Fruit fly (Drosophila melanogaster) whole organism, wandering third instar larva: ENCODE measurements around the gene CG6204.
A peak's percentile ranks its signal among the peaks of the same experiment; 100 is the strongest.

ENCODE experiments used
- Abd-B ChIP-seq: fragments of >200 bp; optimal IDR thresholded peaks from 2 replicates; lab custom pipeline; 2017; ENCODE audit warnings: missing biosample characterization, missing genetic modification characterization
- CG32264 ChIP-seq: fragments of 200-800 bp; sonication (Bioruptor generic); optimal IDR thresholded peaks from 2 replicates; lab custom pipeline; 2016; ENCODE audit warnings: missing biosample characterization, missing genetic modification characterization
- CG9705 ChIP-seq: fragments of 200-800 bp; sonication (Bioruptor generic); optimal IDR thresholded peaks from 2 replicates; lab custom pipeline; 2018; ENCODE audit warnings: missing biosample characterization, mild to moderate bottlenecking, missing genetic modification characterization
- CrebA ChIP-seq: fragments of 200-800 bp; sonication (Bioruptor generic); optimal IDR thresholded peaks from 2 replicates; lab custom pipeline; 2016; ENCODE audit warnings: missing biosample characterization, mild to moderate bottlenecking, missing genetic modification characterization, borderline replicate concordance
- Dfd ChIP-seq: fragments of >200 bp; optimal IDR thresholded peaks from 2 replicates; lab custom pipeline; 2017; ENCODE audit warnings: missing biosample characterization, missing genetic modification characterization
- Dif ChIP-seq: fragments of 200-275, 200-300 bp; sonication (Bioruptor generic); optimal IDR thresholded peaks from 2 replicates; lab custom pipeline; 2018; ENCODE audit warnings: missing biosample characterization, missing genetic modification characterization; ENCODE audit not compliant: partially characterized antibody
- GATAd ChIP-seq: sonication (Bioruptor generic); optimal IDR thresholded peaks from 2 replicates; lab custom pipeline; 2016; ENCODE audit warnings: missing biosample characterization, missing genetic modification characterization
- HLH106 ChIP-seq: fragments of 200-800 bp; optimal IDR thresholded peaks from 3 replicates; lab custom pipeline; 2019; ENCODE audit warnings: missing biosample characterization, mild to moderate bottlenecking, missing genetic modification characterization, moderate library complexity
- Hnf4 ChIP-seq: fragments of 200-800 bp; sonication (Bioruptor generic); optimal IDR thresholded peaks from 2 replicates; lab custom pipeline; 2016; ENCODE audit warnings: missing biosample characterization, mild to moderate bottlenecking, missing genetic modification characterization
- Hr78 ChIP-seq: fragments of >200 bp; optimal IDR thresholded peaks from 2 replicates; lab custom pipeline; 2017; ENCODE audit warnings: missing biosample characterization, missing genetic modification characterization
- Hr83 ChIP-seq: fragments of 200-300 bp; sonication (Bioruptor generic); optimal IDR thresholded peaks from 2 replicates; lab custom pipeline; 2016; ENCODE audit warnings: missing biosample characterization, mild to moderate bottlenecking, missing genetic modification characterization, moderate library complexity; ENCODE audit not compliant: poor library complexity, severe bottlenecking
- Jra ChIP-seq: sonication (Bioruptor generic); optimal IDR thresholded peaks from 2 replicates; lab custom pipeline; 2016; ENCODE audit warnings: missing biosample characterization, missing genetic modification characterization
- Mio ChIP-seq: sonication (Bioruptor generic); optimal IDR thresholded peaks from 2 replicates; lab custom pipeline; 2016; ENCODE audit warnings: missing biosample characterization, missing genetic modification characterization
- Myc ChIP-seq: fragments of >200 bp; optimal IDR thresholded peaks from 2 replicates; lab custom pipeline; 2017
- N ChIP-seq: fragments of >200 bp; optimal IDR thresholded peaks from 2 replicates; lab custom pipeline; 2018; ENCODE audit warnings: missing biosample characterization, missing external identifiers, missing genetic modification characterization
- OdsH ChIP-seq: fragments of 200-800 bp; sonication (Bioruptor generic); optimal IDR thresholded peaks from 2 replicates; lab custom pipeline; 2016; ENCODE audit warnings: missing biosample characterization, mild to moderate bottlenecking, missing genetic modification characterization
- Rel ChIP-seq, 2 experiments: fragments of 200-800 bp; sonication (Bioruptor generic) in 1 of 2; optimal IDR thresholded peaks; 2 replicates in 1 of 2; 3 replicates in 1 of 2; lab custom pipeline; 2016 to 2019; ENCODE audit warnings: mild to moderate bottlenecking in 2 of 2, missing biosample characterization in 2 of 2, missing genetic modification characterization in 2 of 2, moderate library complexity in 1 of 2
- Sp1 ChIP-seq: fragments of 200-800 bp; sonication (Bioruptor generic); optimal IDR thresholded peaks from 3 replicates; lab custom pipeline; 2019; ENCODE audit warnings: missing biosample characterization, mild to moderate bottlenecking, missing genetic modification characterization, moderate library complexity
- Vsx2 ChIP-seq: fragments of 200-300, 225-300 bp; sonication (Bioruptor generic); optimal IDR thresholded peaks from 2 replicates; lab custom pipeline; 2018; ENCODE audit warnings: missing biosample characterization, missing genetic modification characterization; ENCODE audit not compliant: partially characterized antibody
- br ChIP-seq: fragments of 200-800 bp; sonication (Bioruptor generic); optimal IDR thresholded peaks from 2 replicates; lab custom pipeline; 2016; ENCODE audit warnings: missing biosample characterization, missing genetic modification characterization
- brk ChIP-seq: fragments of 200-800 bp; sonication (Bioruptor generic); optimal IDR thresholded peaks from 2 replicates; lab custom pipeline; 2016; ENCODE audit warnings: missing biosample characterization, mild to moderate bottlenecking, missing genetic modification characterization
- dl ChIP-seq, 2 experiments: fragments of 175-275, 200-275 bp in 1 of 2; fragments of 200-275 bp in 1 of 2; sonication (Bioruptor generic); optimal IDR thresholded peaks; lab custom pipeline; 2018; ENCODE audit warnings: mild to moderate bottlenecking in 2 of 2, missing biosample characterization in 2 of 2, missing genetic modification characterization in 2 of 2, moderate library complexity in 2 of 2; ENCODE audit not compliant: partially characterized antibody in 2 of 2, insufficient read depth in 1 of 2
- dmrt93B ChIP-seq: fragments of 200-800 bp; sonication (Bioruptor generic); optimal IDR thresholded peaks from 2 replicates; lab custom pipeline; 2018; ENCODE audit warnings: missing biosample characterization, mild to moderate bottlenecking, missing genetic modification characterization
- dsf ChIP-seq: sonication (Bioruptor generic); optimal IDR thresholded peaks from 2 replicates; lab custom pipeline; 2016; ENCODE audit warnings: missing biosample characterization, missing genetic modification characterization, borderline replicate concordance
- ey ChIP-seq: fragments of 200-800 bp; sonication (Bioruptor generic); optimal IDR thresholded peaks from 2 replicates; lab custom pipeline; 2016; ENCODE audit warnings: missing biosample characterization, missing genetic modification characterization
- foxo ChIP-seq, 2 experiments: fragments of 200-800 bp; sonication (Bioruptor generic); optimal IDR thresholded peaks; 2 replicates in 1 of 2; 3 replicates in 1 of 2; lab custom pipeline; 2016 to 2017; ENCODE audit warnings: missing biosample characterization in 2 of 2, missing genetic modification characterization in 2 of 2
- fru ChIP-seq: fragments of 200-800 bp; sonication (Bioruptor generic); optimal IDR thresholded peaks from 3 replicates; lab custom pipeline; 2016; ENCODE audit warnings: missing biosample characterization, mild to moderate bottlenecking, missing genetic modification characterization
- h ChIP-seq: fragments of 200-800 bp; sonication (Bioruptor generic); optimal IDR thresholded peaks from 3 replicates; lab custom pipeline; 2016; ENCODE audit warnings: missing biosample characterization, mild to moderate bottlenecking, missing genetic modification characterization
- jim ChIP-seq: fragments of 175-275, 200-325 bp; sonication (Bioruptor generic); optimal IDR thresholded peaks from 2 replicates; lab custom pipeline; 2016; ENCODE audit warnings: missing biosample characterization, mild to moderate bottlenecking, missing genetic modification characterization
- lola ChIP-seq: fragments of >200 bp; optimal IDR thresholded peaks from 2 replicates; lab custom pipeline; 2017; ENCODE audit warnings: missing biosample characterization, missing genetic modification characterization
- pan ChIP-seq: fragments of >200 bp; optimal IDR thresholded peaks from 2 replicates; lab custom pipeline; 2017
- psq ChIP-seq: fragments of 200-800 bp; sonication (Bioruptor generic); optimal IDR thresholded peaks from 3 replicates; lab custom pipeline; 2017; ENCODE audit warnings: missing biosample characterization, mild to moderate bottlenecking, missing genetic modification characterization, moderate library complexity
- rgr ChIP-seq: fragments of 200-800 bp; sonication (Bioruptor generic); optimal IDR thresholded peaks from 3 replicates; lab custom pipeline; 2016; ENCODE audit warnings: missing biosample characterization, mild to moderate bottlenecking, missing genetic modification characterization
- sage ChIP-seq: fragments of 200-800 bp; sonication (Bioruptor generic); optimal IDR thresholded peaks from 2 replicates; lab custom pipeline; 2016; ENCODE audit warnings: missing biosample characterization, mild to moderate bottlenecking, missing genetic modification characterization
- sv ChIP-seq: fragments of 200-800 bp; sonication (Bioruptor generic); optimal IDR thresholded peaks from 3 replicates; lab custom pipeline; 2016; ENCODE audit warnings: missing biosample characterization, missing genetic modification characterization
- tai ChIP-seq: sonication (Bioruptor generic); optimal IDR thresholded peaks from 2 replicates; lab custom pipeline; 2016; ENCODE audit warnings: missing biosample characterization, missing genetic modification characterization
- usp ChIP-seq: fragments of >200 bp; optimal IDR thresholded peaks from 2 replicates; lab custom pipeline; 2017; ENCODE audit warnings: missing biosample characterization, missing genetic modification characterization
- woc ChIP-seq: sonication (Bioruptor generic); optimal IDR thresholded peaks from 2 replicates; lab custom pipeline; 2016; ENCODE audit warnings: missing biosample characterization, mild to moderate bottlenecking, missing genetic modification characterization

Gene CG6204

DNA sequence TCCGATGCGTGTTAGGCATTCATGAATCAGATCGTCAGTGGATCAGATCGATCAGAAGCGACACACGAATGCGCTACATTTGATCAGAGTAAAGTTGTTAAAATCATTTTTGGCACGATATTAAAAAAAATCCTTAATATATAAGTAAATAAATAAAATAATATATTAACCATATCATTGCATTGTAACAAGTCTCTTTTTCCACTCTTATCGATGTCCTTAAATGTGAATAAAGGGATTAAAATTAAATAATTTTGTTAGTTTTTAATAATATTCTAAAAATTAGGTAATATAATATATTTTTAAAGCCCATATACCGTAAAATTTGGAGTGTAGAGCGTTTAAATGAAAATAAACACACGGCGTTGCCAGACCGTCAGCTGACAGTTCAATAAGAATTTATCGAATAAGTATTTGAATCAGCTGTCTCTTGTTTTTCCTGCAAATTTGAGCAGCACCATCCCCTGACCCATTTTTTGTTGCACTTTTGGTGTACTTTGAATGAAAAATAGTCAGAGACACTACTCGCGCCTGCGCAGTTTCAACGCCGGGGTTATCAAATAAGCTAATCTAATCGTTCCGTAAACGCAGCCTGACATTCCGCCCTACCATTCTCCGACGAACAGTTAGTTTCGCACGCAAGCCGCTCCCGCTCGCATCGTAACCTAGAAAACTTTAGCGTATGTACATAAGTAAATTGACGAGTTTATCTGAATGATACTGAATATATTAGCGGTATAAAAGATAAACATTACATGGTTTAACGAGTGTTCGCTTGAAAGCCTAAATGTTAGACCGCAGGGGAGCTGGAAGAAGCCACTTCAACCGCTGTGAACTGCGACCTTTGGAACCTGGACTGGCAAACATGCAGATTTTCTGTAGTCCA is 41.5 kb upstream of the CG6204 start, which contains the start of the genes p38a and CG6178:
TSS of gene p38a (minus strand) at position 398 of the 886 bp plus-strand sequence.
TSS of gene CG6178 (plus strand) at position 424 of the 886 bp plus-strand sequence.
- no peak for TF ChIP-seq Abd-B (GFP tag; lab: Kevin White, UChicago)
- peak; percentile 99 for TF ChIP-seq HLH106 (tag; lab: Kevin White, UChicago)
- no peak for TF ChIP-seq Dif (GFP tag; lab: Kevin White, UChicago)
- peak; percentile 99 for TF ChIP-seq Sp1
- TF ChIP-seq tai, result no peak
- no peak for TF ChIP-seq pan (lab: Kevin White, UChicago)
- TF ChIP-seq foxo (GFP tag; optimal IDR thresholded peaks at IDR 0.05; lab: Kevin White, UChicago), result peak in 1 of 2 experiments; percentile 96
- peak; percentile 55 for TF ChIP-seq Myc
- peak; percentile 64 for TF ChIP-seq Hr83 (GFP tag; lab: Kevin White, UChicago)
- peak; percentile 98 for TF ChIP-seq dmrt93B
- peak; percentile 73 for TF ChIP-seq ey (GFP tag; lab: Kevin White, UChicago)
- no peak for TF ChIP-seq dl (GFP tag; optimal IDR thresholded peaks at IDR 0.05; lab: Kevin White, UChicago; ENCODE audit: insufficient read depth in 1 of 2, partially characterized antibody in 2 of 2)
- no peak for TF ChIP-seq Vsx2
- peak; percentile 66 for TF ChIP-seq Jra (GFP tag; lab: Kevin White, UChicago)
- no peak for TF ChIP-seq lola (GFP tag; lab: Kevin White, UChicago)
- TF ChIP-seq br (GFP tag; lab: Kevin White, UChicago), result peak; percentile 85
- TF ChIP-seq Hnf4, result peak; percentile 62
- no peak for TF ChIP-seq GATAd
- TF ChIP-seq fru (GFP tag; lab: Kevin White, UChicago), result peak; percentile 92
- TF ChIP-seq h (GFP tag; lab: Kevin White, UChicago), result peak; percentile 86
- no peak for TF ChIP-seq N (GFP tag; lab: Kevin White, UChicago)
- peak; percentile 20 for TF ChIP-seq CG32264 (GFP tag; lab: Kevin White, UChicago)
- peak; percentile 37 for TF ChIP-seq Rel (GFP tag; optimal IDR thresholded peaks at IDR 0.05; lab: Kevin White, UChicago)
- TF ChIP-seq Rel (tag; optimal IDR thresholded peaks at IDR 0.05; lab: Kevin White, UChicago), result peak; percentile 86
- peak; percentile 91 for TF ChIP-seq CG9705 (GFP tag; lab: Kevin White, UChicago)
- TF ChIP-seq psq (GFP tag; lab: Kevin White, UChicago), result peak; percentile 97
- TF ChIP-seq dsf, result peak; percentile 66
- no peak for TF ChIP-seq jim (GFP tag; lab: Kevin White, UChicago)
- TF ChIP-seq CrebA (GFP tag; lab: Kevin White, UChicago), result no peak
- TF ChIP-seq Hr78 (GFP tag; lab: Kevin White, UChicago), result no peak
- no peak for TF ChIP-seq brk (GFP tag; lab: Kevin White, UChicago)
- TF ChIP-seq usp (GFP tag; lab: Kevin White, UChicago), result no peak
- TF ChIP-seq OdsH, result peak; percentile 94
- TF ChIP-seq Dfd (GFP tag; lab: Kevin White, UChicago), result no peak
- TF ChIP-seq Mio (GFP tag; lab: Kevin White, UChicago), result peak; percentile 37
- TF ChIP-seq sage (GFP tag; lab: Kevin White, UChicago), result peak; percentile 65
- peak; percentile 95 for TF ChIP-seq rgr (GFP tag; lab: Kevin White, UChicago)
- peak; percentile 55 for TF ChIP-seq woc (GFP tag; lab: Kevin White, UChicago)
- peak; percentile 56 for TF ChIP-seq sv

DNA sequence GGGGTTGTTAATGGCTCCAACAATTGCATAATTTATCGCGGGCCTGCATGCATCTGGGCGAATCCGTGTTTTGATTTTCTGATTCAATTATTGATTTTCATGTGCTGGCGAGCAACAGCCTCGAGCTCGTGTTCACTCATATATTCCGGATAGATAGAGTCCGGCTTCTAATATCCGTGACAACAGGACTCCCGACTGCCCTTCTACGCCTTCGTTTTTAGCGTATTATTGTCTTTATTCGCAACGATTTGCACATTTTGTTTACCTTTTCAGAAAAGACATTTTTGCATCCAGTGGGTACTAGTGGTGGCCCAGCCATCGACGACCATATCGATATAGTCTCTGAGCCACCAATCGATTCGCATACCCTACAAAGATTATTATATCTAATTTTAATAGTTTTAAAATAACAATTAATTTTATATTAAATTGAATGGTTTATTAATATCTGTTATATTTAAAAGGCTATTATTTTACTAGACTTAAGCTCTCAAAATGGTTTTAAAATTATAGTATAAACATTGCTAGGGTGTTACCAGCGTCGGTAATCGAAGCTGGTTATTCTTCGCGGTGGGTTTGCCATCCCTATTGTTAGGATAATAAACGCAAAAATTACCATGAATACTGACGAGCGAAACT is 32.3 kb upstream of the CG6204 start, which contains the start of the genes Myo95E and TBC1d7:
TSS of gene Myo95E (minus strand) at position 326 of the 639 bp plus-strand sequence.
TSS of gene TBC1d7 (plus strand) at position 555 of the 639 bp plus-strand sequence.
- TF ChIP-seq usp (GFP tag; lab: Kevin White, UChicago) (no peak), CG32264 (GFP tag; lab: Kevin White, UChicago) (peak; percentile 46), OdsH (peak; percentile 83), HLH106 (tag; lab: Kevin White, UChicago) (peak; percentile 96), N (GFP tag; lab: Kevin White, UChicago) (no peak), Rel (GFP tag; optimal IDR thresholded peaks at IDR 0.05; lab: Kevin White, UChicago) (no peak), Rel (tag; optimal IDR thresholded peaks at IDR 0.05; lab: Kevin White, UChicago) (peak; percentile 71), Hr78 (GFP tag; lab: Kevin White, UChicago) (no peak), Jra (GFP tag; lab: Kevin White, UChicago) (peak; percentile 47), dsf (peak; percentile 39), tai (no peak), Hnf4 (peak; percentile 80), Sp1 (peak; percentile 90), dmrt93B (peak; percentile 91), Myc (no peak), Mio (GFP tag; lab: Kevin White, UChicago) (no peak), Vsx2 (no peak), psq (GFP tag; lab: Kevin White, UChicago) (peak; percentile 82), Hr83 (GFP tag; lab: Kevin White, UChicago) (no peak), CrebA (GFP tag; lab: Kevin White, UChicago) (no peak), Abd-B (GFP tag; lab: Kevin White, UChicago) (no peak), pan (lab: Kevin White, UChicago) (no peak), ey (GFP tag; lab: Kevin White, UChicago) (peak; percentile 58), sv (peak; percentile 48), lola (GFP tag; lab: Kevin White, UChicago) (no peak), rgr (GFP tag; lab: Kevin White, UChicago) (peak; percentile 89), foxo (GFP tag; optimal IDR thresholded peaks at IDR 0.05; lab: Kevin White, UChicago) (peak in 1 of 2 experiments; percentile 90), CG9705 (GFP tag; lab: Kevin White, UChicago) (peak; percentile 85), woc (GFP tag; lab: Kevin White, UChicago) (peak; percentile 74), br (GFP tag; lab: Kevin White, UChicago) (no peak)
